Fruit fly (Drosophila melanogaster) whole organism, adult: Measurements from ENCODE around the gene Ugt36A1.

Experiments
- CG11617 ChIP-seq: fragments of 200-800 bp; sonication (Bioruptor generic); optimal IDR thresholded peaks from 2 replicates; lab custom pipeline; 2017; ENCODE audit warnings: mild to moderate bottlenecking, missing biosample characterization, missing genetic modification reagents, missing genetic modification characterization
- CG12768 ChIP-seq: fragments of 200-800 bp; sonication (Bioruptor generic); optimal IDR thresholded peaks from 2 replicates; lab custom pipeline; 2017; ENCODE audit warnings: missing biosample characterization, missing genetic modification characterization, mild to moderate bottlenecking, moderate library complexity, missing genetic modification reagents
- CG14711 ChIP-seq: fragments of 200-800 bp; sonication (Bioruptor generic); optimal IDR thresholded peaks from 2 replicates; lab custom pipeline; 2018; ENCODE audit warnings: missing biosample characterization, mild to moderate bottlenecking, missing genetic modification characterization, moderate library complexity
- CG1620 ChIP-seq: fragments of 200-800 bp; sonication (Bioruptor generic); optimal IDR thresholded peaks from 2 replicates; lab custom pipeline; 2016; ENCODE audit warnings: missing biosample characterization, missing genetic modification characterization
- CG33017 ChIP-seq: fragments of 200-800 bp; sonication (Bioruptor generic); optimal IDR thresholded peaks from 2 replicates; lab custom pipeline; 2018; ENCODE audit warnings: missing biosample characterization, mild to moderate bottlenecking, missing genetic modification characterization, moderate library complexity
- CG5204 ChIP-seq: fragments of 200-800 bp; sonication (Bioruptor generic); optimal IDR thresholded peaks from 2 replicates; lab custom pipeline; 2016; ENCODE audit warnings: missing biosample characterization, missing genetic modification characterization
- CG7045 ChIP-seq: fragments of 200-800 bp; sonication (Bioruptor generic); optimal IDR thresholded peaks from 2 replicates; lab custom pipeline; 2017; ENCODE audit warnings: missing biosample characterization, mild to moderate bottlenecking, missing genetic modification characterization
- CG7101 ChIP-seq: fragments of 200-800 bp; sonication (Bioruptor generic); optimal IDR thresholded peaks from 2 replicates; lab custom pipeline; 2018; ENCODE audit warnings: missing biosample characterization, mild to moderate bottlenecking, missing genetic modification characterization, moderate library complexity
- Clk ChIP-seq: fragments of 200-800 bp; sonication (Bioruptor generic); optimal IDR thresholded peaks from 2 replicates; lab custom pipeline; 2017; ENCODE audit warnings: missing biosample characterization, missing genetic modification characterization
- Crg-1 ChIP-seq: fragments of 200-800 bp; sonication (Bioruptor generic); optimal IDR thresholded peaks from 2 replicates; lab custom pipeline; 2016; ENCODE audit warnings: missing biosample characterization, missing genetic modification characterization
- Hr96 ChIP-seq: fragments of 200-800 bp; sonication (Bioruptor generic); optimal IDR thresholded peaks from 2 replicates; lab custom pipeline; 2016; ENCODE audit warnings: missing biosample characterization, missing genetic modification characterization
- Mnt ChIP-seq: fragments of 200-800 bp; sonication (Bioruptor generic); optimal IDR thresholded peaks from 2 replicates; lab custom pipeline; 2016; ENCODE audit warnings: missing biosample characterization, mild to moderate bottlenecking, missing genetic modification characterization
- bab1 ChIP-seq: fragments of 200-800 bp; sonication (Bioruptor generic); optimal IDR thresholded peaks from 3 replicates; lab custom pipeline; 2019; ENCODE audit warnings: missing biosample characterization, mild to moderate bottlenecking, missing genetic modification characterization, moderate library complexity
- cic ChIP-seq: fragments of 200-800 bp; sonication (Bioruptor generic); optimal IDR thresholded peaks from 2 replicates; lab custom pipeline; 2017; ENCODE audit warnings: missing biosample characterization, mild to moderate bottlenecking, missing genetic modification characterization, moderate library complexity
- cnc ChIP-seq, 2 experiments: fragments of >200 bp; optimal IDR thresholded peaks; 2 replicates each; lab custom pipeline; 2017
- kay ChIP-seq: fragments of 200-800 bp; sonication (Bioruptor generic); peaks from one replicate; lab custom pipeline; 2016; ENCODE audit warnings: missing biosample characterization, missing genetic modification characterization, borderline replicate concordance
- ovo ChIP-seq: fragments of 200-800 bp; sonication (Bioruptor generic); optimal IDR thresholded peaks from 2 replicates; lab custom pipeline; 2016; ENCODE audit warnings: missing biosample characterization, missing genetic modification characterization
- pad ChIP-seq: fragments of 200-800 bp; sonication (Bioruptor generic); optimal IDR thresholded peaks from 3 replicates; lab custom pipeline; 2017; ENCODE audit warnings: missing biosample characterization, missing genetic modification characterization, mild to moderate bottlenecking, moderate library complexity, missing genetic modification reagents
- tj ChIP-seq: fragments of 200-800 bp; sonication (Bioruptor generic); optimal IDR thresholded peaks from 3 replicates; lab custom pipeline; 2017; ENCODE audit warnings: missing biosample characterization, mild to moderate bottlenecking, missing genetic modification characterization, moderate library complexity
- toe ChIP-seq: fragments of 200-800 bp; sonication (Bioruptor generic); optimal IDR thresholded peaks from 2 replicates; lab custom pipeline; 2016; ENCODE audit warnings: missing biosample characterization, missing genetic modification characterization

Gene Ugt36A1

DNA sequence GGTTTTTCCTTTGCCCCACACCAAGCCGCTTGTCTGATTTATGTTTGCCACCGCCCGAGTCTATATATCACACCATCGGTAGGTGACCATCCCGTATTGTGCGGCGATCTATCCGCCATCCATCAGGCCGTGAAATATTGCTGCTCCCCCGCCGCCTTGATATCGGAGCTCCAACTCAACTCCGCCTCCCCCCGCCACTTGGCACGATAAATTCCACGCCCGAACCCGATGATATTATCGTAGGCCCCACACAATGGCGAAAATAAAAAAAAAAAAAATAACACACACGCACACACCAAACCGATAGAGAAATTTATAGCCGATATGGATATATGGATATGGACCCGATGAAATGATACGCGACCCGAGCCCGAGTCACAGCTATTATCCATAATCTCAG, 28.1 kb upstream of the Ugt36A1 start:
- TF ChIP-seq toe (GFP tag; lab: Kevin White, UChicago): no peak
- no peak for TF ChIP-seq kay (GFP tag; lab: Kevin White, UChicago)

DNA sequence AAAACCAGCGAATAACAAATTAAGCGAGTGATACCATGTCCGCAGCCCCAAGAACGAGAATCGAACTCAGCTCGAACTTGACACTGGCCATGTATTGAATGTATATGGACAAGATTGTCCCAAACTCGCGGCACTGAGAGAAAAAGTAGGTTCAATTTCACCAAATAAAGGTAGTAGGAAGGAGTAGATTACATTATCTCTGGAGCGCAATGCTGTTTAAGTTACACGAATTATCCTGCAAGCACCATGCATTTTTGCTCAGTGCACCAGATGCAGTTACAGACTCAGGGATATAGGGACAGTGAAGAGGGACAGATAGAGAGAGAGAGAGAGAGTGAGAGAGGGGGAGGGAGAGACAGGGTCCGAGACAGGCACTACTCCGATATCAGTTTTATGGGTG, 24.9 kb upstream of the Ugt36A1 start:
- TF ChIP-seq cic (GFP tag; lab: Kevin White, UChicago) (no peak), ovo (GFP tag; lab: Kevin White, UChicago) (no peak), pad (GFP tag; lab: Kevin White, UChicago) (no peak), CG14711 (tag; lab: Kevin White, UChicago) (no peak), toe (GFP tag; lab: Kevin White, UChicago) (no peak), CG33017 (tag; lab: Kevin White, UChicago) (no peak), tj (no peak), CG7101 (no peak), Crg-1 (GFP tag; lab: Kevin White, UChicago) (no peak), Clk (GFP tag; lab: Kevin White, UChicago) (no peak), CG7045 (GFP tag; lab: Kevin White, UChicago) (no peak), CG12768 (no peak), Mnt (GFP tag; lab: Kevin White, UChicago) (no peak), Hr96 (no peak), CG5204 (GFP tag; lab: Kevin White, UChicago) (no peak), CG1620 (no peak), cnc (optimal IDR thresholded peaks at IDR 0.05; lab: Kevin White, UChicago) (no peak), bab1 (no peak), CG11617 (GFP tag; lab: Kevin White, UChicago) (no peak)

DNA sequence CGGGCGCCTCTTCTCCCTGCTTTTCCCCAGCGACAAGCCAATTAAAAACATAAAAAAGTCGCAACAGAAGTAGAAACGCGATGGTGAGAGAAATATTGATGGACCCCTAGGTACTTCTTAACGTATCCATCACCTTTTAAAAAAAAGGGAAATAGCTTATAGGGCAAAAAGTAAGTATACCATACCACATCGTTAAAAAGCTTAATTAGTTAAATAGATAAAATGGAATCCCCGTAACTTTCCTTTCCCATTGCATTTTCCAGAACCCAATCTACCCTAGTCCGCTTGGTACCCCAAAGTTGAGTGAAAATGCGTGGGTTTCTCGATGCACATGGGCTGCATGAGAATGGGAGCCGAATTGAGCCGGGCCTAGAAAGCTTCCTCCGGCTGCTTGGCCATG, 24.3 kb upstream of the Ugt36A1 start:
- TF ChIP-seq ovo (GFP tag; lab: Kevin White, UChicago) (no peak), cnc (optimal IDR thresholded peaks at IDR 0.05; lab: Kevin White, UChicago) (no peak), CG33017 (tag; lab: Kevin White, UChicago) (no peak), Clk (GFP tag; lab: Kevin White, UChicago) (no peak), CG5204 (GFP tag; lab: Kevin White, UChicago) (no peak)

DNA sequence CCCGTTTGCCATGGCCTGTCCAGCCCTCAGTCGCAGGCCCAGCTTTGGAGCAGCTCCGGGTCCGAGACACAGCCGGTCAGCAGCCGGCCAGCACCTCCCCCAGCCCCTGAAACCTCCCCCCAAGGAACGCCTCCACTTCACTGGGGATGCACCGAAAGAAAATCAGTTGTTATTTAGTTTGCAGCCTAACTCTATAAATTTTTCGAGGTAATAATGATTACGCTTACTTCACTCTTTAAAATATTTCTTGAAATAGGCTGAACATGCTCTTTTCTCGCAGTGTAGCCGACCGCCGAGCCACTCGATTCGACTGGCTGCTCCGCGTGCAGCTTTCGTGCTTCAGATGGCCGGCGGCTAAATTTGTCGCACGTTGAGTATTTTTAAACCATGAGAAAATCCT, 21.8 kb upstream of the Ugt36A1 start:
- TF ChIP-seq cic (GFP tag; lab: Kevin White, UChicago) (no peak), CG7101 (no peak), Hr96 (no peak), kay (GFP tag; lab: Kevin White, UChicago) (no peak), Crg-1 (GFP tag; lab: Kevin White, UChicago) (no peak), toe (GFP tag; lab: Kevin White, UChicago) (no peak), Mnt (GFP tag; lab: Kevin White, UChicago) (no peak), CG12768 (no peak), CG7045 (GFP tag; lab: Kevin White, UChicago) (no peak), CG14711 (tag; lab: Kevin White, UChicago) (no peak), CG11617 (GFP tag; lab: Kevin White, UChicago) (no peak), CG1620 (no peak), CG5204 (GFP tag; lab: Kevin White, UChicago) (no peak), tj (no peak), ovo (GFP tag; lab: Kevin White, UChicago) (no peak), cnc (optimal IDR thresholded peaks at IDR 0.05; lab: Kevin White, UChicago) (no peak), Clk (GFP tag; lab: Kevin White, UChicago) (no peak), bab1 (no peak), CG33017 (tag; lab: Kevin White, UChicago) (no peak), pad (GFP tag; lab: Kevin White, UChicago) (no peak)

DNA sequence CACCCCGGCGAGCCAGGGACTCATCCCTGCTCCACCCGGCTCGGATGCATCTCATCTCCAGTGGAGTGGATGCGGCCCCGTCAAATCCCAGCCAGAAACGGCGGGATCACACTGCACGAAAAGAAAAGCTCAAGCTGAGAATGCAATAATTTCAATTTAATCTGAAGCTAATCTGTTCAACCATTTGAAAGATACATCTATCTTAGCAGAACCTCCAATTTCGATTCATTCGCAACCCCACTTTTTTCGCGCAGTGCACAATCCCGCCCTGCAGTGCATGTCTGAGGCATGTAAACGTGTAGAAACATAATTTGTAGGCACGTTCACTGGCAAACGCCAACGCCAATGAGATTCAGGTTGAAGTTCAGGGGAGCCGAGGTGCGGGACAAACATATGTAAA, 20.4 kb upstream of the Ugt36A1 start:
- no peak for TF ChIP-seq cnc (optimal IDR thresholded peaks at IDR 0.05; lab: Kevin White, UChicago)
- TF ChIP-seq Clk (GFP tag; lab: Kevin White, UChicago): no peak
- no peak for TF ChIP-seq Crg-1 (GFP tag; lab: Kevin White, UChicago)
- no peak for TF ChIP-seq CG12768

DNA sequence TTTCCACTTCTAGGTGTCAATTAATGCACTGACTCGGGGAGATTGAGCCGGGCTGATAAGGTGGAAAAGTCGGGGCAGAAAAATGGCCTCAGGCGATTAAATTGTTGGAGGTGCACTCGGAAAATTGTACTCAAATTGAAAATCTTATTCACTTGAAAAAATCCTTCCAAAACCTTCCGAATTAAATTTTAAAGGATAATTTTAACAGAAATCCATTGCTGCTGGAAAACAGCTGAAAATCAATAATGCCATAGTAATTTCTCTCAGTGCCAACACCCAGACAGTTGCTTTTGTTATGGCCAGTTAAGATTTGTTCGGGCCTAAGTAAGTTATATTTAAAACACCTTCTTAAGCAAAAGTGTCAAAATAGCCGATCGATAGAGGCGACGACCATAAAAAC, 18.1 kb upstream of the Ugt36A1 start:
- TF ChIP-seq CG7101: no peak

DNA sequence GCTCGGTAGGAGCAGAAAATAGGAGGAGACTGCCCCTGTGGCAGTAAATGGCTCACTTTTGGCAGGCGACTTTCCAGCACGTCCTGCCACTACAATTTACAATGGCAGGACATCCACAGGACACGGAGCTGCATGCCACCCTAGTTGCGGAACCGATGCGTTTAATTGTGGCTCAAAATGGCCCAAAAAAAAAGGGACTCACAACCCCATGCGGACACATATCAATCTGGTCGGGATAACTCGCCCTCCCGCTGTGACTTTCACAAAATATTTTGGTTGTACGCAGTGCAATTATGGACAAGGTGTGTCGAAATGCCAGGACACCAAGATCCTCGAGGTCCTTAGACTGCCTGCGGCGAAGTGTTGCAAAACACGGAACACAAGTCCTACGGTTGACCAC, 16.3 kb upstream of the Ugt36A1 start:
- TF ChIP-seq CG7045 (GFP tag; lab: Kevin White, UChicago) (no peak), CG33017 (tag; lab: Kevin White, UChicago) (no peak), cic (GFP tag; lab: Kevin White, UChicago) (no peak), kay (GFP tag; lab: Kevin White, UChicago) (no peak), CG11617 (GFP tag; lab: Kevin White, UChicago) (no peak), Clk (GFP tag; lab: Kevin White, UChicago) (no peak), CG7101 (no peak), ovo (GFP tag; lab: Kevin White, UChicago) (no peak), cnc (optimal IDR thresholded peaks at IDR 0.05; lab: Kevin White, UChicago) (no peak), Crg-1 (GFP tag; lab: Kevin White, UChicago) (no peak), CG5204 (GFP tag; lab: Kevin White, UChicago) (no peak), tj (no peak), Hr96 (no peak)
